Worm (Caenorhabditis elegans): ENCODE data around the gene F18A11.5.
"Not testable (repeated sequence)": the region's sequence is repeated elsewhere in the genome, so short reads cannot be mapped to it uniquely, and the experiment has no call there.

The F18A11.5 gene

ce11 chrII:13013966-13014365 lies at the start of gene F18A11.5:
F18A11.5 (minus strand) TSS chrII:13014286.
- TF ChIP-seq tra-4 (tag; optimal IDR thresholded peaks at IDR 0.05) (no peak), hmbx-1 (tag; optimal IDR thresholded peaks at IDR 0.05) (no peak), B0310.2 (tag; optimal IDR thresholded peaks at IDR 0.05) (no peak), aly-1 (tag; optimal IDR thresholded peaks at IDR 0.05) (no peak), tbx-11 (GFP tag; IDR thresholded peaks at IDR 0.05) (no peak), tbx-37 (GFP tag; conservative IDR thresholded peaks at IDR 0.05) (no peak), ceh-36 (tag; optimal IDR thresholded peaks at IDR 0.05) (no peak), scrt-1 (GFP tag; IDR thresholded peaks at IDR 0.05) (no peak), sea-1 (GFP tag; conservative IDR thresholded peaks at IDR 0.05) (no peak), hnd-1 (tag; optimal IDR thresholded peaks at IDR 0.05) (no peak), ets-7 (tag; optimal IDR thresholded peaks at IDR 0.05) (no peak), pes-1 (GFP tag; IDR thresholded peaks at IDR 0.05) (no peak)

ce11 chrII:13059196-13059595 lies 45.1 kb upstream of the F18A11.5 start:
- TF ChIP-seq flt-1 (GFP tag; IDR thresholded peaks at IDR 0.05): no peak
- no peak for TF ChIP-seq sea-1 (GFP tag; conservative IDR thresholded peaks at IDR 0.05)
- TF ChIP-seq scrt-1 (GFP tag; IDR thresholded peaks at IDR 0.05): no peak
- TF ChIP-seq aly-1 (tag; optimal IDR thresholded peaks at IDR 0.05): no peak
- no peak for TF ChIP-seq B0310.2 (tag; optimal IDR thresholded peaks at IDR 0.05)
- TF ChIP-seq ceh-13 (GFP tag; optimal IDR thresholded peaks at IDR 0.05): no peak
- TF ChIP-seq F13C5.2 (tag; optimal IDR thresholded peaks at IDR 0.05): no peak
- no peak for TF ChIP-seq hnd-1 (tag; optimal IDR thresholded peaks at IDR 0.05)
- no peak for TF ChIP-seq ets-7 (tag; optimal IDR thresholded peaks at IDR 0.05)
- no peak for TF ChIP-seq hmbx-1 (tag; optimal IDR thresholded peaks at IDR 0.05)
- TF ChIP-seq ama-1 (optimal IDR thresholded peaks at IDR 0.05): no peak
- TF ChIP-seq tbx-11 (GFP tag; IDR thresholded peaks at IDR 0.05): no peak
- no peak for TF ChIP-seq tbx-37 (GFP tag; conservative IDR thresholded peaks at IDR 0.05)
- no peak for TF ChIP-seq ceh-36 (tag; optimal IDR thresholded peaks at IDR 0.05)
- TF ChIP-seq tra-4 (tag; optimal IDR thresholded peaks at IDR 0.05): no peak
- TF ChIP-seq hmg-4 (GFP tag; optimal IDR thresholded peaks at IDR 0.05): no peak
- no peak for TF ChIP-seq pes-1 (GFP tag; IDR thresholded peaks at IDR 0.05)

DNA sequence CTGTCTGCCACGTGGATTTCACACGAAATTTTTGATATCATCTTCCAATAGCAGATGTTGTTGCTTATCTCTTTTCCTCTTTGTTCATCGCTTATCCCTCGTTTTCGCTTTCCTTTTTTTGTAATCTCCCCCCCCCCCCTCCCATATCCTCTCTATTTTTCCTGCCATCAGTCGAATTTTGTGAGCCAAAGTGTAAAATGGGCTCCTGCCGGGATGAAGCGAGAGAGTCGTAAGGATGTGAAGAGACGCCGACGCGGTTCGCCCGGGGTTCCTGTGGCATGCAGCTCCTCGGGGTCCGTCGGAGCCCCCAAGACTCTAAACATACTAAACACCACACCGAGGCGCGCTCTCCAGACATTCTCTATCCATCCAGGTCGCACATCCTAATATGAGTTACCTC lies 42.5 kb upstream of the F18A11.5 start, which contains the start of gene zyx-1:
zyx-1 (plus strand) TSS at position 331 of the 400 bp plus-strand sequence.
- TF ChIP-seq ceh-13 (GFP tag; optimal IDR thresholded peaks at IDR 0.05) (no peak), B0310.2 (tag; optimal IDR thresholded peaks at IDR 0.05) (no peak), ets-7 (tag; optimal IDR thresholded peaks at IDR 0.05) (no peak), sea-1 (GFP tag; conservative IDR thresholded peaks at IDR 0.05) (no peak), tbx-37 (GFP tag; conservative IDR thresholded peaks at IDR 0.05) (no peak), ama-1 (optimal IDR thresholded peaks at IDR 0.05) (no peak), flt-1 (GFP tag; IDR thresholded peaks at IDR 0.05) (no peak)

DNA sequence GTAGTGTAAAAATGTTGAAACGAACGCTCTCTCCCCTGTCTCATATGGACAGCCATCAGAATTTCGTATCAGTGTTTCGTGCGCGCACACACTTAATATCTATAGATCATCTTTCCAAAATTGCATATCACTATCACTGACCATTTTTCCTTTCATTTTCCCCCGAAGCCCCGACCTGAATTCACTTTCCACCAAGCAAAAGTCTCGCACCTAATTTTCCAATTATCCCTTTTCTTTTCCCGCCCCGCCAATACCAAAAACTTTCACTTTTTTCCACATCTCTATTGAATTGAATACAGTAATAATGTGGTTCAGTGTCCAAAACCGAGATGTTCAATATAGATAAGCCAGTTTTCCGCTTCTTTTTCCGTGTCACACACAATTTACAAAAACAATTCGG lies 39.4 kb upstream of the F18A11.5 start:
- TF ChIP-seq tbx-11 (GFP tag; IDR thresholded peaks at IDR 0.05) (no peak), ceh-13 (GFP tag; optimal IDR thresholded peaks at IDR 0.05) (no peak), ama-1 (optimal IDR thresholded peaks at IDR 0.05) (no peak), hnd-1 (tag; optimal IDR thresholded peaks at IDR 0.05) (no peak), hmbx-1 (tag; optimal IDR thresholded peaks at IDR 0.05) (no peak), hmg-4 (GFP tag; optimal IDR thresholded peaks at IDR 0.05) (no peak), F13C5.2 (tag; optimal IDR thresholded peaks at IDR 0.05) (no peak), tbx-37 (GFP tag; conservative IDR thresholded peaks at IDR 0.05) (no peak), scrt-1 (GFP tag; IDR thresholded peaks at IDR 0.05) (no peak), ets-7 (tag; optimal IDR thresholded peaks at IDR 0.05) (no peak), pes-1 (GFP tag; IDR thresholded peaks at IDR 0.05) (no peak), sea-1 (GFP tag; conservative IDR thresholded peaks at IDR 0.05) (no peak), ceh-36 (tag; optimal IDR thresholded peaks at IDR 0.05) (no peak), tra-4 (tag; optimal IDR thresholded peaks at IDR 0.05) (no peak), aly-1 (tag; optimal IDR thresholded peaks at IDR 0.05) (no peak), B0310.2 (tag; optimal IDR thresholded peaks at IDR 0.05) (no peak), flt-1 (GFP tag; IDR thresholded peaks at IDR 0.05) (no peak)

- TF ChIP-seq tbx-11 (GFP tag; IDR thresholded peaks at IDR 0.05): no peak
- TF ChIP-seq hmbx-1 (tag; optimal IDR thresholded peaks at IDR 0.05): no peak
- no peak for TF ChIP-seq hnd-1 (tag; optimal IDR thresholded peaks at IDR 0.05)
- no peak for TF ChIP-seq ets-7 (tag; optimal IDR thresholded peaks at IDR 0.05)
Measured at ce11 chrII:13050050-13050449, 36.0 kb upstream of the F18A11.5 start.

DNA sequence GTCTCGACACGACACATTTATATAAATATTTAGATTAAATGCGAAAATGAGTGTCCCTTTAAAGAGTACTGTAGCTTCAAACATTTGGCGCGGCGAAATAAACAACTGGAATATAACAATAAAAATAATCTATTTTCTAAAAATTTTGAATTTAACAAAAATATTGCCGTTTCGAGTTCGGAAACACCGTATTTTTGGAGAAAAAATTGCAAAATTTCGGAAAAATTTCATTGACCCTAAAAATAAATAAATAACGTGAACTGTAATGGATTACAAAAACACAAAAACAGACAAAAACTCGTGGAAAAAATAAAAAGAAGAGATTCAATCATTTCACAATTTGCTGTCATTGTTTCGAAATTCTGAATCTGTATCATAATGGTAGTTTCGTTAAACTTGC lies 33.5 kb upstream of the F18A11.5 start, which contains the start of gene F42G4.2:
F42G4.2 (plus strand) TSS at position 301 of the 400 bp plus-strand sequence.
- not testable (repeated sequence) for TF ChIP-seq scrt-1 (GFP tag; IDR thresholded peaks at IDR 0.05); ceh-36 (tag; optimal IDR thresholded peaks at IDR 0.05); F13C5.2 (tag; optimal IDR thresholded peaks at IDR 0.05)

DNA sequence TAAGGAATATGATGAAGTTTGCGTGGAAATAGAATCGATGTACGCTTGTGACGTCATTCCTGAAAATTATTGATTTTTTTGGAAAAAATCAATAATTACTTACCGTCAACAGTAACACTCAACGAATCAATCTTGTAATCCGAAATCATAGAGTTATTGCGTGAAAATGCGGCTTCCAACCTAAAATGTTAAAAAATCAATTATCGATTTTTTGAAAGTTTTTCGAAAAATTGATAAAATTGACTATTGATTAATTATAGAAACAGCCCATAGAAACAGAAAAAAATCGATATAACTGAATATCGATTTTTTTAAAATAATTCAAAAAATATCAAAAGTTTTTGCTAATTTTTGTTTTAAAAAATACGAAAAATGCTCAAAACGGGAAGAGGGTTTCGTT lies 33.0 kb upstream of the F18A11.5 start, which contains the start of gene F42G4.7:
F42G4.7 (minus strand) TSS at position 185 of the 400 bp plus-strand sequence.
- not testable (repeated sequence) for TF ChIP-seq F13C5.2, B0310.2, hmbx-1 (tag; optimal IDR thresholded peaks at IDR 0.05)

DNA sequence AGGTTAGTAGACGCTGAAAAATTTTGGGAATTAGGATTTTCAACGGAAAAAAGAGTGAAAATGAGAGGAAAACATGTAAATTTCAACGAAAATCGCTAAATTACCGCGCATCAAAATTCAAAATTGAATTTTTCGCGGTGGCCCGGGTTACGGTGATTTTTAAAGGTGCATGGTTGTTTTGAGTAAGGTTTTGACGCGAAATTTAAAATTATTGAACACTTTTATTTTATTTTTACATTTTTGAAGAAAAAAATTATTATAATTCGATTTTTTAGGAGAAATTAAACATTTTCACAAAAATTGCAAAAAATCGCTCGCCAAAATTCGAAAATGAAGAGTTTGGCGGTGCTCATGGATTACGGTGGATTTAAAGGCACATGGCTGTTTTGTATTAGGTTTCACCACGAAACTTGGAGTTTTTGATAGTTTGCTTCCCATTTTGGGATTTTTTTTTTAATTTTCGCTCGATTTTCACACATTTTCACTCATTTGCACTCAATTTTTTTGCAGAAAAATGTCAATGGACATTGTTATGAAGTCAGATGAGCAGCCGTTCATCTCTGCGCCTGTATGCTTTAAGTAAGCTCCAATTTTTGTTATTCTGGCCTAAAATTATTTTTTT lies 29.5 kb upstream of the F18A11.5 start, which contains the start of gene puf-6:
puf-6 (minus strand) TSS at position 13 of the 622 bp plus-strand sequence.
- TF ChIP-seq tbx-11 (GFP tag; IDR thresholded peaks at IDR 0.05); hmg-4 (GFP tag; optimal IDR thresholded peaks at IDR 0.05); tra-4 (tag; optimal IDR thresholded peaks at IDR 0.05): not testable (repeated sequence)

Measured in whole organism, early embryonic.